Fruit fly (Drosophila melanogaster) whole organism, adult: ENCODE results near the gene CG33689.

Experiments used
- CG11617 ChIP-seq: fragments of 200-800 bp; sonication (Bioruptor generic); optimal IDR thresholded peaks from 2 replicates; lab custom pipeline; 2017; ENCODE audit warnings: mild to moderate bottlenecking, missing biosample characterization, missing genetic modification reagents, missing genetic modification characterization
- CG12768 ChIP-seq: fragments of 200-800 bp; sonication (Bioruptor generic); optimal IDR thresholded peaks from 2 replicates; lab custom pipeline; 2017; ENCODE audit warnings: missing biosample characterization, missing genetic modification characterization, mild to moderate bottlenecking, moderate library complexity, missing genetic modification reagents
- CG14711 ChIP-seq: fragments of 200-800 bp; sonication (Bioruptor generic); optimal IDR thresholded peaks from 2 replicates; lab custom pipeline; 2018; ENCODE audit warnings: missing biosample characterization, mild to moderate bottlenecking, missing genetic modification characterization, moderate library complexity
- CG1620 ChIP-seq: fragments of 200-800 bp; sonication (Bioruptor generic); optimal IDR thresholded peaks from 2 replicates; lab custom pipeline; 2016; ENCODE audit warnings: missing biosample characterization, missing genetic modification characterization
- CG33017 ChIP-seq: fragments of 200-800 bp; sonication (Bioruptor generic); optimal IDR thresholded peaks from 2 replicates; lab custom pipeline; 2018; ENCODE audit warnings: missing biosample characterization, mild to moderate bottlenecking, missing genetic modification characterization, moderate library complexity
- CG5204 ChIP-seq: fragments of 200-800 bp; sonication (Bioruptor generic); optimal IDR thresholded peaks from 2 replicates; lab custom pipeline; 2016; ENCODE audit warnings: missing biosample characterization, missing genetic modification characterization
- CG7045 ChIP-seq: fragments of 200-800 bp; sonication (Bioruptor generic); optimal IDR thresholded peaks from 2 replicates; lab custom pipeline; 2017; ENCODE audit warnings: missing biosample characterization, mild to moderate bottlenecking, missing genetic modification characterization
- CG7101 ChIP-seq: fragments of 200-800 bp; sonication (Bioruptor generic); optimal IDR thresholded peaks from 2 replicates; lab custom pipeline; 2018; ENCODE audit warnings: missing biosample characterization, mild to moderate bottlenecking, missing genetic modification characterization, moderate library complexity
- Clk ChIP-seq: fragments of 200-800 bp; sonication (Bioruptor generic); optimal IDR thresholded peaks from 2 replicates; lab custom pipeline; 2017; ENCODE audit warnings: missing biosample characterization, missing genetic modification characterization
- Crg-1 ChIP-seq: fragments of 200-800 bp; sonication (Bioruptor generic); optimal IDR thresholded peaks from 2 replicates; lab custom pipeline; 2016; ENCODE audit warnings: missing biosample characterization, missing genetic modification characterization
- Hr96 ChIP-seq: fragments of 200-800 bp; sonication (Bioruptor generic); optimal IDR thresholded peaks from 2 replicates; lab custom pipeline; 2016; ENCODE audit warnings: missing biosample characterization, missing genetic modification characterization
- Mnt ChIP-seq: fragments of 200-800 bp; sonication (Bioruptor generic); optimal IDR thresholded peaks from 2 replicates; lab custom pipeline; 2016; ENCODE audit warnings: missing biosample characterization, mild to moderate bottlenecking, missing genetic modification characterization
- bab1 ChIP-seq: fragments of 200-800 bp; sonication (Bioruptor generic); optimal IDR thresholded peaks from 3 replicates; lab custom pipeline; 2019; ENCODE audit warnings: missing biosample characterization, mild to moderate bottlenecking, missing genetic modification characterization, moderate library complexity
- cic ChIP-seq: fragments of 200-800 bp; sonication (Bioruptor generic); optimal IDR thresholded peaks from 2 replicates; lab custom pipeline; 2017; ENCODE audit warnings: missing biosample characterization, mild to moderate bottlenecking, missing genetic modification characterization, moderate library complexity
- cnc ChIP-seq, 2 experiments: fragments of >200 bp; optimal IDR thresholded peaks; 2 replicates each; lab custom pipeline; 2017
- kay ChIP-seq: fragments of 200-800 bp; sonication (Bioruptor generic); peaks from one replicate; lab custom pipeline; 2016; ENCODE audit warnings: missing biosample characterization, missing genetic modification characterization, borderline replicate concordance
- ovo ChIP-seq: fragments of 200-800 bp; sonication (Bioruptor generic); optimal IDR thresholded peaks from 2 replicates; lab custom pipeline; 2016; ENCODE audit warnings: missing biosample characterization, missing genetic modification characterization
- pad ChIP-seq: fragments of 200-800 bp; sonication (Bioruptor generic); optimal IDR thresholded peaks from 3 replicates; lab custom pipeline; 2017; ENCODE audit warnings: missing biosample characterization, missing genetic modification characterization, mild to moderate bottlenecking, moderate library complexity, missing genetic modification reagents
- tj ChIP-seq: fragments of 200-800 bp; sonication (Bioruptor generic); optimal IDR thresholded peaks from 3 replicates; lab custom pipeline; 2017; ENCODE audit warnings: missing biosample characterization, mild to moderate bottlenecking, missing genetic modification characterization, moderate library complexity
- toe ChIP-seq: fragments of 200-800 bp; sonication (Bioruptor generic); optimal IDR thresholded peaks from 2 replicates; lab custom pipeline; 2016; ENCODE audit warnings: missing biosample characterization, missing genetic modification characterization

CG33689 gene

dm6 chr3L:16208053-16208838 lies 8.2 kb downstream of the CG33689 start:
- TF ChIP-seq CG14711 (tag; lab: Kevin White, UChicago) (no peak), ovo (GFP tag; lab: Kevin White, UChicago) (no peak), Mnt (no peak), bab1 (GFP tag; lab: Kevin White, UChicago) (no peak), Hr96 (GFP tag; lab: Kevin White, UChicago) (no peak), cic (GFP tag; lab: Kevin White, UChicago) (no peak), CG11617 (GFP tag; lab: Kevin White, UChicago) (no peak), CG7101 (tag; lab: Kevin White, UChicago) (no peak), kay (no peak), toe (no peak), CG1620 (no peak), Clk (no peak), tj (GFP tag; lab: Kevin White, UChicago) (no peak), pad (GFP tag; lab: Kevin White, UChicago) (no peak), cnc (optimal IDR thresholded peaks at IDR 0.05; lab: Kevin White, UChicago) (no peak)

- no peak for TF ChIP-seq ovo (GFP tag; lab: Kevin White, UChicago)
- TF ChIP-seq Clk = no peak
- no peak for TF ChIP-seq toe
- no peak for TF ChIP-seq pad (GFP tag; lab: Kevin White, UChicago)
- no peak for TF ChIP-seq CG14711 (tag; lab: Kevin White, UChicago)
- TF ChIP-seq tj (GFP tag; lab: Kevin White, UChicago) = no peak
- no peak for TF ChIP-seq kay
- no peak for TF ChIP-seq CG11617 (GFP tag; lab: Kevin White, UChicago)
- no peak for TF ChIP-seq Hr96 (GFP tag; lab: Kevin White, UChicago)
- no peak for TF ChIP-seq Mnt
- no peak for TF ChIP-seq CG1620
- no peak for TF ChIP-seq cic (GFP tag; lab: Kevin White, UChicago)
- TF ChIP-seq CG33017 (tag; lab: Kevin White, UChicago) = no peak
- TF ChIP-seq CG7101 (tag; lab: Kevin White, UChicago) = no peak
- TF ChIP-seq bab1 (GFP tag; lab: Kevin White, UChicago) = no peak
- no peak for TF ChIP-seq cnc (optimal IDR thresholded peaks at IDR 0.05; lab: Kevin White, UChicago)
- no peak for TF ChIP-seq CG5204 (GFP tag; lab: Kevin White, UChicago)
Observed at dm6 chr3L:16208839-16209612, 9.0 kb downstream of the CG33689 start.

dm6 chr3L:16209641-16210040 lies 9.6 kb downstream of the CG33689 start:
- no peak for TF ChIP-seq tj (GFP tag; lab: Kevin White, UChicago)

dm6 chr3L:16211156-16211935 lies 11.3 kb downstream of the CG33689 start:
- TF ChIP-seq CG12768 (GFP tag; lab: Kevin White, UChicago) (no peak), CG7101 (tag; lab: Kevin White, UChicago) (no peak), CG1620 (no peak), cic (GFP tag; lab: Kevin White, UChicago) (no peak), CG33017 (tag; lab: Kevin White, UChicago) (no peak), CG7045 (GFP tag; lab: Kevin White, UChicago) (no peak), Mnt (no peak), cnc (optimal IDR thresholded peaks at IDR 0.05; lab: Kevin White, UChicago) (no peak), Hr96 (GFP tag; lab: Kevin White, UChicago) (no peak), tj (GFP tag; lab: Kevin White, UChicago) (no peak), Clk (no peak), CG11617 (GFP tag; lab: Kevin White, UChicago) (no peak), CG5204 (GFP tag; lab: Kevin White, UChicago) (no peak), CG14711 (tag; lab: Kevin White, UChicago) (no peak), ovo (GFP tag; lab: Kevin White, UChicago) (no peak), pad (GFP tag; lab: Kevin White, UChicago) (no peak), toe (no peak), kay (no peak), Crg-1 (GFP tag; lab: Kevin White, UChicago) (no peak)

dm6 chr3L:16211936-16212287 lies 11.9 kb downstream of the CG33689 start:
- TF ChIP-seq Mnt (no peak), CG7045 (GFP tag; lab: Kevin White, UChicago) (no peak), Clk (no peak), cnc (optimal IDR thresholded peaks at IDR 0.05; lab: Kevin White, UChicago) (no peak), CG5204 (GFP tag; lab: Kevin White, UChicago) (no peak), Crg-1 (GFP tag; lab: Kevin White, UChicago) (no peak), Hr96 (GFP tag; lab: Kevin White, UChicago) (no peak)

dm6 chr3L:16213201-16213600 lies 13.2 kb downstream of the CG33689 start:
- TF ChIP-seq cic (GFP tag; lab: Kevin White, UChicago) (no peak), pad (GFP tag; lab: Kevin White, UChicago) (no peak), bab1 (GFP tag; lab: Kevin White, UChicago) (no peak), CG11617 (GFP tag; lab: Kevin White, UChicago) (no peak), CG7101 (tag; lab: Kevin White, UChicago) (no peak), CG14711 (tag; lab: Kevin White, UChicago) (no peak), tj (GFP tag; lab: Kevin White, UChicago) (no peak)
